Worm (Caenorhabditis elegans) whole organism, L1 larva: Measurements from ENCODE around the gene clec-264.

Source experiments
- ceh-82 ChIP-seq, 3 experiments: fragments of 150-350 bp in 1 of 3; sonication (generic microtip) in 2 of 3; optimal IDR thresholded peaks; 2 replicates each; lab custom pipeline; 2014 to 2017; ENCODE audit warnings: missing biosample characterization in 3 of 3, missing genetic modification characterization in 3 of 3
- ces-1 ChIP-seq: fragments of 150-350 bp; optimal IDR thresholded peaks from 2 replicates; lab custom pipeline; 2014; ENCODE audit warnings: missing biosample characterization, missing genetic modification reagents, missing genetic modification characterization
- nhr-237 ChIP-seq: fragments of 150-350 bp; optimal IDR thresholded peaks from 2 replicates; lab custom pipeline; 2014; ENCODE audit warnings: missing biosample characterization, missing genetic modification characterization
- skn-1 ChIP-seq: fragments of 150-350 bp; optimal IDR thresholded peaks from 2 replicates; lab custom pipeline; 2014; ENCODE audit warnings: missing biosample characterization, missing genetic modification characterization

DNA sequence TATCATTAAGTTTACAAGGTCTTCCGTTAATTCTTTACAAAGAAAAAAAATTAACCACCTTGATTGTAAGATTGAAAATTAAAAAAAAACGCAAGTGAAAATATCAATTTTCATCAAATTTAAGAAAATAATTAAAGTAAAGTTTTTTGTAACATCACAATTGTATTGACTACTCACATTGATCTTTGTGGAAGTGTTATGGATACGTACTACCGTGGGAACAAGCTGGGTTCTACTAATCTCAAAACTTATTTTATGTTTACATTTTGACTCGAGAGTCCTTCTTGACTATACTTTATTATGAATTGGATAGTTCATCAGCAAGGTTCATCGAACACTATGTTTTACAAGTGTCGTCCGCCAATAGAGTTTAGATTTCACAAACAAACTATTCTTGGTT lies 21.0 kb downstream of the clec-264 start, which contains the start of gene num-1:
- TF ChIP-seq nhr-237 (tag; lab: Kevin White, UChicago) = no peak
- no peak for TF ChIP-seq skn-1
- no peak for TF ChIP-seq ceh-82 (tag; optimal IDR thresholded peaks at IDR 0.05; lab: Kevin White, UChicago)
- no peak for TF ChIP-seq ces-1 (GFP tag; lab: Kevin White, UChicago)
